Worm (Caenorhabditis elegans) whole organism, L1 larva: ENCODE measurements around the gene F37A8.1.

ENCODE experiments used
- C04F5.9 ChIP-seq: sonication (generic microtip); optimal IDR thresholded peaks from 2 replicates; lab custom pipeline; 2016; ENCODE audit warnings: missing genetic modification characterization, missing compliant biosample characterization
- C16A3.4 ChIP-seq: fragments of 150-350 bp; optimal IDR thresholded peaks from 2 replicates; lab custom pipeline; 2014; ENCODE audit warnings: missing biosample characterization, missing genetic modification characterization
- F16B12.6 ChIP-seq: fragments of 150-350 bp; optimal IDR thresholded peaks from 2 replicates; lab custom pipeline; 2014; ENCODE audit warnings: missing biosample characterization, missing genetic modification characterization
- Y116A8C.19 ChIP-seq: sonication (generic microtip); optimal IDR thresholded peaks from 2 replicates; lab custom pipeline; 2016; ENCODE audit warnings: missing compliant biosample characterization, missing genetic modification characterization, borderline replicate concordance
- aha-1 ChIP-seq: fragments of 150-350 bp; optimal IDR thresholded peaks from 2 replicates; lab custom pipeline; 2014; ENCODE audit warnings: missing biosample characterization, missing genetic modification characterization
- alr-1 ChIP-seq: fragments of 200-800 bp; sonication (Bioruptor generic); optimal IDR thresholded peaks from 2 replicates; lab custom pipeline; 2018; ENCODE audit warnings: borderline replicate concordance, mild to moderate bottlenecking, missing genetic modification characterization, missing compliant biosample characterization
- aly-2 ChIP-seq: fragments of 150-350 bp; optimal IDR thresholded peaks from 2 replicates; lab custom pipeline; 2014; ENCODE audit warnings: missing biosample characterization, missing genetic modification characterization
- ama-1 ChIP-seq: fragments of 150-350 bp; optimal IDR thresholded peaks from 2 replicates; lab custom pipeline; 2014
- ceh-63 ChIP-seq: fragments of 200-800 bp; sonication (Bioruptor generic); optimal IDR thresholded peaks from 2 replicates; lab custom pipeline; 2018; ENCODE audit warnings: mild to moderate bottlenecking, missing genetic modification characterization, missing compliant biosample characterization
- ceh-8 ChIP-seq: fragments of 200-800 bp; sonication (Bioruptor generic); optimal IDR thresholded peaks from 2 replicates; lab custom pipeline; 2018; ENCODE audit warnings: mild to moderate bottlenecking, missing genetic modification characterization, moderate library complexity, missing compliant biosample characterization
- efl-1 ChIP-seq, 4 experiments: fragments of 150-350 bp; optimal IDR thresholded peaks in 3 of 4; peaks in 1 of 4; 1 replicate in 1 of 4; 2 replicates in 3 of 4; lab custom pipeline; 2014; ENCODE audit warnings: missing biosample characterization in 2 of 4, missing genetic modification characterization in 2 of 4, missing genetic modification reagents in 2 of 4
- efl-3 ChIP-seq: fragments of 200-800 bp; sonication (Bioruptor generic); optimal IDR thresholded peaks from 2 replicates; lab custom pipeline; 2018; ENCODE audit warnings: mild to moderate bottlenecking, missing genetic modification characterization, missing compliant biosample characterization
- egl-13 ChIP-seq: sonication (generic microtip); optimal IDR thresholded peaks from 2 replicates; lab custom pipeline; 2016; ENCODE audit warnings: missing genotype, missing genetic modification reagents, missing genetic modification characterization, missing compliant biosample characterization
- egl-27 ChIP-seq, 2 experiments: fragments of 150-350 bp in 1 of 2; sonication (generic microtip); optimal IDR thresholded peaks; 3 replicates each; lab custom pipeline; 2017 to 2018; ENCODE audit warnings: missing biosample characterization in 2 of 2, missing genetic modification characterization in 2 of 2, missing genetic modification reagents in 2 of 2
- elt-2 ChIP-seq: sonication (generic microtip); optimal IDR thresholded peaks from 2 replicates; lab custom pipeline; 2016; ENCODE audit warnings: missing genetic modification characterization, mild to moderate bottlenecking, inconsistent platforms, missing compliant biosample characterization, missing genetic modification reagents
- fkh-4 ChIP-seq: sonication (generic microtip); optimal IDR thresholded peaks from 2 replicates; lab custom pipeline; 2016; ENCODE audit warnings: missing compliant biosample characterization, missing genetic modification characterization, borderline replicate concordance
- fkh-8 ChIP-seq: sonication (generic microtip); optimal IDR thresholded peaks from 2 replicates; lab custom pipeline; 2016; ENCODE audit warnings: mild to moderate bottlenecking, missing genetic modification characterization, missing compliant biosample characterization
- hlh-17 ChIP-seq: fragments of 200-800 bp; sonication (Bioruptor generic); optimal IDR thresholded peaks from 2 replicates; lab custom pipeline; 2018; ENCODE audit warnings: missing genetic modification characterization, mild to moderate bottlenecking, missing compliant biosample characterization, moderate library complexity, borderline replicate concordance
- hpl-2 ChIP-seq: fragments of 150-350 bp; optimal IDR thresholded peaks from 2 replicates; lab custom pipeline; 2014; ENCODE audit warnings: missing biosample characterization, missing genetic modification reagents, missing genetic modification characterization
- isw-1 ChIP-seq: fragments of 200-800 bp; sonication (Bioruptor generic); IDR thresholded peaks from 2 replicates; pipeline ENCODE4 v1.3.6; 2022; ENCODE audit warnings: missing genetic modification characterization, missing compliant biosample characterization
- jun-1 ChIP-seq: fragments of 150-350 bp; optimal IDR thresholded peaks from 2 replicates; lab custom pipeline; 2014; ENCODE audit warnings: missing biosample characterization, missing genetic modification reagents, missing genetic modification characterization
- lin-35 ChIP-seq, 2 experiments: fragments of 150-350 bp; optimal IDR thresholded peaks; 2 replicates each; lab custom pipeline; 2014; ENCODE audit warnings: missing biosample characterization in 2 of 2, missing genetic modification characterization in 2 of 2, missing genetic modification reagents in 2 of 2
- lin-39 ChIP-seq: fragments of 150-350 bp; optimal IDR thresholded peaks from 2 replicates; lab custom pipeline; 2014; ENCODE audit warnings: missing biosample characterization, missing genetic modification reagents, missing genetic modification characterization
- lir-3 ChIP-seq: sonication (generic microtip); optimal IDR thresholded peaks from 2 replicates; lab custom pipeline; 2016; ENCODE audit warnings: mild to moderate bottlenecking, missing genetic modification characterization, moderate library complexity, missing compliant biosample characterization; ENCODE audit not compliant: poor library complexity
- lsy-2 ChIP-seq, 2 experiments: fragments of 150-350 bp; optimal IDR thresholded peaks; 2 replicates each; lab custom pipeline; 2014; ENCODE audit warnings: missing biosample characterization in 2 of 2, missing genetic modification characterization in 2 of 2
- mdl-1 ChIP-seq, 2 experiments: fragments of 150-350 bp; optimal IDR thresholded peaks; 2 replicates each; lab custom pipeline; 2014 to 2017; ENCODE audit warnings: missing biosample characterization in 2 of 2, missing genetic modification characterization in 2 of 2, inconsistent platforms in 1 of 2
- mef-2 ChIP-seq: fragments of 150-350 bp; optimal IDR thresholded peaks from 2 replicates; lab custom pipeline; 2014; ENCODE audit warnings: missing biosample characterization, missing genetic modification characterization
- mep-1 ChIP-seq: fragments of 150-350 bp; optimal IDR thresholded peaks from 2 replicates; lab custom pipeline; 2014; ENCODE audit warnings: missing biosample characterization, missing genetic modification characterization
- nhr-12 ChIP-seq: sonication (generic microtip); optimal IDR thresholded peaks from 2 replicates; lab custom pipeline; 2017; ENCODE audit warnings: missing biosample characterization, missing genetic modification characterization
- nhr-19 ChIP-seq: fragments of 200-800 bp; sonication (Bioruptor generic); conservative IDR thresholded peaks from 2 replicates; pipeline ENCODE4 v1.3.6; 2022; ENCODE audit warnings: missing genetic modification characterization, missing compliant biosample characterization
- nhr-20 ChIP-seq: sonication (generic microtip); optimal IDR thresholded peaks from 2 replicates; lab custom pipeline; 2016; ENCODE audit warnings: mild to moderate bottlenecking, missing genetic modification characterization, missing compliant biosample characterization
- nhr-237 ChIP-seq: fragments of 150-350 bp; optimal IDR thresholded peaks from 2 replicates; lab custom pipeline; 2014; ENCODE audit warnings: missing biosample characterization, missing genetic modification characterization
- nhr-28 ChIP-seq: fragments of 150-350 bp; optimal IDR thresholded peaks from 2 replicates; lab custom pipeline; 2014; ENCODE audit warnings: missing biosample characterization, missing genetic modification characterization
- nhr-47 ChIP-seq: sonication (generic microtip); optimal IDR thresholded peaks from 2 replicates; lab custom pipeline; 2016; ENCODE audit warnings: mild to moderate bottlenecking, missing genetic modification characterization, moderate library complexity, missing compliant biosample characterization
- nhr-71 ChIP-seq: sonication (generic microtip); optimal IDR thresholded peaks from 2 replicates; lab custom pipeline; 2016; ENCODE audit warnings: mild to moderate bottlenecking, missing genetic modification characterization, moderate library complexity, missing compliant biosample characterization
- nhr-76 ChIP-seq: sonication (generic microtip); optimal IDR thresholded peaks from 2 replicates; lab custom pipeline; 2017; ENCODE audit warnings: missing biosample characterization, missing genetic modification characterization
- nhr-84 ChIP-seq: sonication (generic microtip); optimal IDR thresholded peaks from 2 replicates; lab custom pipeline; 2017; ENCODE audit warnings: missing biosample characterization, missing genetic modification characterization
- nhr-90 ChIP-seq: sonication (generic microtip); optimal IDR thresholded peaks from 2 replicates; lab custom pipeline; 2016; ENCODE audit warnings: mild to moderate bottlenecking, missing genetic modification characterization, missing compliant biosample characterization; ENCODE audit not compliant: poor library complexity
- pqm-1 ChIP-seq: sonication (generic microtip); optimal IDR thresholded peaks from 3 replicates; lab custom pipeline; 2017; ENCODE audit warnings: missing biosample characterization, missing genetic modification characterization
- rnt-1 ChIP-seq: sonication (generic microtip); optimal IDR thresholded peaks from 2 replicates; lab custom pipeline; 2016; ENCODE audit warnings: mild to moderate bottlenecking, missing genetic modification characterization, moderate library complexity, missing compliant biosample characterization
- snpc-4 ChIP-seq: fragments of 150-350 bp; optimal IDR thresholded peaks from 2 replicates; lab custom pipeline; 2014; ENCODE audit warnings: missing biosample characterization, missing genetic modification characterization
- snu-23 ChIP-seq: sonication (generic microtip); optimal IDR thresholded peaks from 2 replicates; lab custom pipeline; 2016; ENCODE audit warnings: missing genetic modification characterization, missing compliant biosample characterization
- sox-4 ChIP-seq: sonication (generic microtip); optimal IDR thresholded peaks from 2 replicates; lab custom pipeline; 2016; ENCODE audit warnings: missing genetic modification characterization, missing compliant biosample characterization
- sup-37 ChIP-seq: fragments of 200-800 bp; sonication (Bioruptor generic); optimal IDR thresholded peaks from 2 replicates; lab custom pipeline; 2018; ENCODE audit warnings: mild to moderate bottlenecking, missing genetic modification characterization, missing compliant biosample characterization
- swsn-7 ChIP-seq: sonication (generic microtip); optimal IDR thresholded peaks from 2 replicates; lab custom pipeline; 2016; ENCODE audit warnings: missing genetic modification characterization, missing compliant biosample characterization
- tlp-1 ChIP-seq: fragments of 150-350 bp; optimal IDR thresholded peaks from 2 replicates; lab custom pipeline; 2014; ENCODE audit warnings: missing biosample characterization, missing genetic modification characterization
- unc-130 ChIP-seq: fragments of 150-350 bp; optimal IDR thresholded peaks from 2 replicates; lab custom pipeline; 2017; ENCODE audit warnings: missing biosample characterization, missing genetic modification characterization, inconsistent platforms
- unc-30 ChIP-seq: sonication (generic microtip); optimal IDR thresholded peaks from 2 replicates; lab custom pipeline; 2017; ENCODE audit warnings: missing biosample characterization, missing genetic modification characterization
- unc-98 ChIP-seq: fragments of 200-800 bp; sonication (Bioruptor generic); IDR thresholded peaks from 2 replicates; pipeline ENCODE4 v1.3.6; 2022; ENCODE audit warnings: missing genetic modification characterization, missing compliant biosample characterization
- vab-15 ChIP-seq: sonication (generic microtip); optimal IDR thresholded peaks from 2 replicates; lab custom pipeline; 2017; ENCODE audit warnings: missing genotype, mild to moderate bottlenecking, missing genetic modification characterization, missing compliant biosample characterization
- zip-4 ChIP-seq: fragments of 200-800 bp; sonication (Bioruptor generic); optimal IDR thresholded peaks from 2 replicates; lab custom pipeline; 2018; ENCODE audit warnings: mild to moderate bottlenecking, missing genetic modification characterization, moderate library complexity, missing compliant biosample characterization
- ztf-11 ChIP-seq, 2 experiments: sonication (generic microtip); optimal IDR thresholded peaks; 2 replicates each; lab custom pipeline; 2016 to 2017; ENCODE audit warnings: missing genetic modification characterization in 2 of 2, missing biosample characterization in 1 of 2, missing compliant biosample characterization in 1 of 2
- ztf-4 ChIP-seq: fragments of 150-350 bp; optimal IDR thresholded peaks from 2 replicates; lab custom pipeline; 2014; ENCODE audit warnings: missing biosample characterization, missing genetic modification characterization

Gene F37A8.1

ce11 chrIII:3927450-3927849 lies 786 bp upstream of the F37A8.1 start (continued):
- TF ChIP-seq sox-4 (tag; lab: Kevin White, UChicago) (no peak), nhr-84 (tag; lab: Kevin White, UChicago) (no peak), nhr-237 (no peak), nhr-76 (tag; lab: Kevin White, UChicago) (no peak), rnt-1 (tag; lab: Kevin White, UChicago) (peak; percentile 58), snu-23 (GFP tag; lab: Kevin White, UChicago) (peak; percentile 25), isw-1 (GFP tag; lab: Robert Waterston, UW) (no peak), ama-1 (lab: Kevin White, UChicago) (no peak), lin-35 (GFP tag; optimal IDR thresholded peaks at IDR 0.05; lab: Kevin White, UChicago) (peak in 1 of 2 experiments; percentile 30), ceh-63 (no peak), C04F5.9 (no peak), nhr-12 (no peak), alr-1 (tag; lab: Kevin White, UChicago) (no peak), lin-39 (no peak), lir-3 (tag; lab: Kevin White, UChicago) (no peak), hlh-17 (no peak), unc-130 (peak; percentile 65), egl-13 (tag; lab: Kevin White, UChicago) (no peak), efl-1 (optimal IDR thresholded peaks at IDR 0.05; lab: Kevin White, UChicago) (peak; percentile 9 to 44), efl-1 (GFP tag; optimal IDR thresholded peaks at IDR 0.05 in 1 of 2; lab: Kevin White, UChicago) (peak; percentile 49 to 91), C16A3.4 (tag; lab: Kevin White, UChicago) (no peak), nhr-47 (no peak), efl-3 (GFP tag; lab: Kevin White, UChicago) (no peak), nhr-19 (GFP tag; lab: Robert Waterston, UW) (peak; percentile 43; the same call in 1 of the 2 replicates), Y116A8C.19 (no peak), nhr-71 (tag; lab: Kevin White, UChicago) (peak; percentile 61), egl-27 (tag; optimal IDR thresholded peaks at IDR 0.05; lab: Kevin White, UChicago) (no peak), vab-15 (tag; lab: Kevin White, UChicago) (no peak), pqm-1 (tag; lab: Kevin White, UChicago) (no peak), unc-30 (tag; lab: Kevin White, UChicago) (no peak), mef-2 (tag; lab: Kevin White, UChicago) (no peak), aha-1 (no peak), elt-2 (tag; lab: Kevin White, UChicago) (no peak), mep-1 (tag; lab: Kevin White, UChicago) (no peak), fkh-8 (tag; lab: Kevin White, UChicago) (no peak), tlp-1 (tag; lab: Kevin White, UChicago) (no peak), F16B12.6 (tag; lab: Kevin White, UChicago) (no peak), lsy-2 (tag; optimal IDR thresholded peaks at IDR 0.05; lab: Kevin White, UChicago) (peak; percentile 15 to 38), ztf-4 (tag; lab: Kevin White, UChicago) (no peak), swsn-7 (no peak), mdl-1 (tag; optimal IDR thresholded peaks at IDR 0.05; lab: Kevin White, UChicago) (no peak), zip-4 (no peak), unc-98 (GFP tag; lab: Robert Waterston, UW) (no peak), nhr-20 (no peak), fkh-4 (tag; lab: Kevin White, UChicago) (no peak), ztf-11 (tag; optimal IDR thresholded peaks at IDR 0.05; lab: Kevin White, UChicago) (no peak), sup-37 (no peak), ceh-8 (GFP tag; lab: Kevin White, UChicago) (no peak), hpl-2 (GFP tag; lab: Kevin White, UChicago) (no peak), jun-1 (tag; lab: Kevin White, UChicago) (no peak), snpc-4 (no peak), aly-2 (tag; lab: Kevin White, UChicago) (no peak), nhr-28 (no peak), nhr-90 (tag; lab: Kevin White, UChicago) (no peak)
